Worm (Caenorhabditis elegans): ENCODE measurements around the gene kcc-1.

Gene kcc-1

ce11 chrIV:7167983-7168760, 37.9 kb upstream of the kcc-1 start, which contains the start of gene skr-16:
skr-16 (plus strand) TSS chrIV:7168710.
- TF ChIP-seq daf-8 (GFP tag; IDR thresholded peaks at IDR 0.05): no peak
- TF ChIP-seq zag-1 (tag; optimal IDR thresholded peaks at IDR 0.05): no peak
- no peak for TF ChIP-seq lin-15B (tag; optimal IDR thresholded peaks at IDR 0.05)
- TF ChIP-seq F10B5.3 (tag; optimal IDR thresholded peaks at IDR 0.05): no peak
- no peak for TF ChIP-seq ctbp-1 (GFP tag; IDR thresholded peaks at IDR 0.05)
- peak in 1 of 2 experiments; percentile 23 for TF ChIP-seq unc-62 (GFP tag; optimal IDR thresholded peaks at IDR 0.05 in 1 of 2)
- TF ChIP-seq unc-62 (tag; optimal IDR thresholded peaks at IDR 0.05): no peak
- TF ChIP-seq snpc-1.2 (GFP tag; IDR thresholded peaks at IDR 0.05): no peak
- no peak for TF ChIP-seq jun-1 (tag; optimal IDR thresholded peaks at IDR 0.05)
- TF ChIP-seq dpl-1 (GFP tag; optimal IDR thresholded peaks at IDR 0.05): peak; percentile 48
- peak; percentile 84 for TF ChIP-seq hlh-30 (tag; optimal IDR thresholded peaks at IDR 0.05; ENCODE audit: insufficient read depth)
- no peak for TF ChIP-seq mep-1 (tag; optimal IDR thresholded peaks at IDR 0.05)
- no peak for TF ChIP-seq mes-2 (tag; optimal IDR thresholded peaks at IDR 0.05; ENCODE audit: poor library complexity, severe bottlenecking)
- no peak for TF ChIP-seq spr-1 (tag; optimal IDR thresholded peaks at IDR 0.05)
- TF ChIP-seq php-3 (GFP tag; IDR thresholded peaks at IDR 0.05): no peak
- TF ChIP-seq dve-1 (tag; optimal IDR thresholded peaks at IDR 0.05; ENCODE audit: insufficient read depth): peak; percentile 45
- TF ChIP-seq saeg-2 (GFP tag; IDR thresholded peaks at IDR 0.05): no peak
- TF ChIP-seq aly-2 (tag; optimal IDR thresholded peaks at IDR 0.05): no peak
- TF ChIP-seq nhr-41 (GFP tag; IDR thresholded peaks at IDR 0.05): no peak
- peak; percentile 21 for TF ChIP-seq T20F7.1 (GFP tag; optimal IDR thresholded peaks at IDR 0.05)
- no peak for TF ChIP-seq ZK546.5 (tag; optimal IDR thresholded peaks at IDR 0.05)
- TF ChIP-seq ztf-7 (tag; optimal IDR thresholded peaks at IDR 0.05): no peak
- no peak for TF ChIP-seq nhr-77 (tag; optimal IDR thresholded peaks at IDR 0.05)
- no peak for TF ChIP-seq nhr-48 (tag; optimal IDR thresholded peaks at IDR 0.05)
- TF ChIP-seq madf-9 (GFP tag; conservative IDR thresholded peaks at IDR 0.05): no peak
- no peak for TF ChIP-seq ama-1 (optimal IDR thresholded peaks at IDR 0.05)
- TF ChIP-seq arid-1 (GFP tag; conservative IDR thresholded peaks at IDR 0.05): no peak
- no peak for TF ChIP-seq F44E2.7 (GFP tag; IDR thresholded peaks at IDR 0.05)
- TF ChIP-seq mxl-2 (GFP tag; conservative IDR thresholded peaks at IDR 0.05): no peak
- TF ChIP-seq daf-16 (GFP tag; optimal IDR thresholded peaks at IDR 0.05): no peak
- TF ChIP-seq daf-16 (tag; optimal IDR thresholded peaks at IDR 0.05): peak; percentile 33
- TF ChIP-seq mxl-3 (GFP tag; optimal IDR thresholded peaks at IDR 0.05): no peak
- no peak for TF ChIP-seq nhr-76 (tag; optimal IDR thresholded peaks at IDR 0.05)
- no peak for TF ChIP-seq cey-2 (tag; optimal IDR thresholded peaks at IDR 0.05; ENCODE audit: borderline replicate concordance, insufficient read depth)
- no peak for TF ChIP-seq zfp-2 (tag; optimal IDR thresholded peaks at IDR 0.05)
- no peak for TF ChIP-seq zip-2 (tag; optimal IDR thresholded peaks at IDR 0.05)
- no peak for TF ChIP-seq vab-7 (GFP tag; IDR thresholded peaks at IDR 0.05)
- no peak for TF ChIP-seq ceh-28 (tag; optimal IDR thresholded peaks at IDR 0.05)
- no peak for TF ChIP-seq Y5F2A.4 (GFP tag; optimal IDR thresholded peaks at IDR 0.05)
- peak in 1 of 2 experiments; percentile 54 for TF ChIP-seq mdl-1 (tag; optimal IDR thresholded peaks at IDR 0.05)
- TF ChIP-seq nhr-25 (tag; optimal IDR thresholded peaks at IDR 0.05; ENCODE audit: borderline replicate concordance, insufficient read depth): no peak
- TF ChIP-seq aha-1 (tag): peak; percentile 29

Measured in whole organism, L4 larva.